Worm (Caenorhabditis elegans): Measurements from ENCODE around the gene ZK1058.3.

DNA sequence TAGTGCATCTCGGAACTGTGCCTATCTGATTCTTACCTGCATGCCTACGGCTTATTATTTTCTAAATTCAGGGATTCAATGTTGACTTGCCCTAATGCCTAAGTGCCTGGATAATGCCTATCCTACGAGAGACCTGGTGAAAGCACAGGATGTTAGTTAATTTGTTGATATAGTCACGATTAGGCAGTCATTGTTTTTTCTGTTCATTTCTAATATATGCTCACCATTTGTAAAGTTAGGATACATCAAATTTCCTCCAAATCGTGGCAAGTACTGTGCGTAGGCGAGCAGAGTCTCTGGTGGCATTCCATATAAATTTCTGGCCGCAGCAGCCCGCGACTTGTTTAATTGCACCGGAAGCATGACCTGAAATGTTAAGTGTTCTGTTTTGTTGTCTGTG, 47.5 kb downstream of the ZK1058.3 start:
- TF ChIP-seq nhr-11 (tag; optimal IDR thresholded peaks at IDR 0.05), result no peak
- no peak for TF ChIP-seq nfya-1 (tag; optimal IDR thresholded peaks at IDR 0.05)
- no peak for TF ChIP-seq ceh-31 (tag; optimal IDR thresholded peaks at IDR 0.05)
- TF ChIP-seq ceh-9 (tag; optimal IDR thresholded peaks at IDR 0.05), result no peak
- TF ChIP-seq dmd-4 (tag; optimal IDR thresholded peaks at IDR 0.05; ENCODE audit: borderline replicate concordance), result no peak
- TF ChIP-seq ceh-6 (GFP tag; optimal IDR thresholded peaks at IDR 0.05), result no peak
